Worm (Caenorhabditis elegans) whole organism, L2 larva: ENCODE measurements around the gene F34H10.5.

ENCODE experiments used
- dmd-4 ChIP-seq: sonication (generic microtip); optimal IDR thresholded peaks from 2 replicates; lab custom pipeline; 2017; ENCODE audit warnings: missing biosample characterization, missing genetic modification characterization
- gmeb-1 ChIP-seq: fragments of 150-350 bp; optimal IDR thresholded peaks from 2 replicates; lab custom pipeline; 2014; ENCODE audit warnings: missing biosample characterization, missing genetic modification characterization
- lsy-2 ChIP-seq, 2 experiments: fragments of 150-350 bp in 1 of 2; sonication (generic microtip) in 1 of 2; optimal IDR thresholded peaks; 2 replicates each; lab custom pipeline; 2014 to 2017; ENCODE audit warnings: missing biosample characterization in 2 of 2, missing genetic modification characterization in 2 of 2
- nhr-237 ChIP-seq: fragments of 150-350 bp; optimal IDR thresholded peaks from 2 replicates; lab custom pipeline; 2014; ENCODE audit warnings: missing biosample characterization, missing genetic modification characterization

ce11 chrX:9642775-9643461 is 7.4 kb downstream of the F34H10.5 start:
- no peak for TF ChIP-seq lsy-2 (tag; optimal IDR thresholded peaks at IDR 0.05; lab: Kevin White, UChicago)
- no peak for TF ChIP-seq nhr-237 (tag; lab: Kevin White, UChicago)
- no peak for TF ChIP-seq dmd-4 (tag; lab: Kevin White, UChicago)
- TF ChIP-seq gmeb-1 (tag; lab: Kevin White, UChicago) = no peak
